Worm (Caenorhabditis elegans): ENCODE data around the gene try-10.

The try-10 gene

ce11 chrV:13000068-13000467, 13.0 kb downstream of the try-10 start (continued):
- TF ChIP-seq K12H6.12 (tag; optimal IDR thresholded peaks at IDR 0.05) (no peak), F49E8.2 (tag; optimal IDR thresholded peaks at IDR 0.05; ENCODE audit: insufficient read depth) (peak; percentile 87), bed-2 (GFP tag; IDR thresholded peaks at IDR 0.05) (no peak), xnd-1 (tag; optimal IDR thresholded peaks at IDR 0.05) (peak; percentile 92), athp-1 (tag; optimal IDR thresholded peaks at IDR 0.05) (no peak), egrh-3 (GFP tag; IDR thresholded peaks at IDR 0.05) (no peak), snpc-3.4 (tag; optimal IDR thresholded peaks at IDR 0.05) (peak; percentile 83), nhr-90 (tag; optimal IDR thresholded peaks at IDR 0.05) (no peak), pha-4 (tag; optimal IDR thresholded peaks at IDR 0.05) (no peak), sdz-38 (tag; optimal IDR thresholded peaks at IDR 0.05) (no peak), F33H1.4 (GFP tag; IDR thresholded peaks at IDR 0.05) (peak; percentile 92), mes-4 (tag; optimal IDR thresholded peaks at IDR 0.05) (no peak), nhr-120 (GFP tag; IDR thresholded peaks at IDR 0.05) (no peak), hrde-1 (tag; optimal IDR thresholded peaks at IDR 0.05; ENCODE audit: borderline replicate concordance) (no peak), attf-3 (GFP tag; conservative IDR thresholded peaks at IDR 0.05) (peak; percentile 34; the same call in 1 of the 2 replicates), nhr-179 (tag; optimal IDR thresholded peaks at IDR 0.05) (no peak), attf-6 (GFP tag; IDR thresholded peaks at IDR 0.05) (no peak), C17E4.6 (GFP tag; IDR thresholded peaks at IDR 0.05) (no peak), F57C9.4 (tag; optimal IDR thresholded peaks at IDR 0.05) (no peak), nhr-27 (tag; optimal IDR thresholded peaks at IDR 0.05) (no peak), rpc-1 (optimal IDR thresholded peaks at IDR 0.05) (no peak), rpc-1 (tag; optimal IDR thresholded peaks at IDR 0.05) (peak; percentile 4), madf-6 (GFP tag; IDR thresholded peaks at IDR 0.05) (peak; percentile 97), tbp1 (GFP tag; optimal IDR thresholded peaks at IDR 0.05) (no peak), T26A5.8 (tag; optimal IDR thresholded peaks at IDR 0.05) (no peak), snpc-4 (GFP tag; optimal IDR thresholded peaks at IDR 0.05) (no peak), snpc-4 (tag; optimal IDR thresholded peaks at IDR 0.05) (peak in 1 of 4 experiments; percentile 55), unc-130 (GFP tag; optimal IDR thresholded peaks at IDR 0.05) (peak; percentile 12), sptf-2 (GFP tag; optimal IDR thresholded peaks at IDR 0.05) (no peak), lin-54 (GFP tag; optimal IDR thresholded peaks at IDR 0.05) (no peak), aptf-3 (GFP tag; IDR thresholded peaks at IDR 0.05) (no peak), akir-1 (GFP tag; optimal IDR thresholded peaks at IDR 0.05) (no peak), Y53G8AR.9 (GFP tag; conservative IDR thresholded peaks at IDR 0.05) (no peak), madf-8 (GFP tag; conservative IDR thresholded peaks at IDR 0.05) (peak; percentile 95), atf-7 (tag; optimal IDR thresholded peaks at IDR 0.05) (no peak), tlf-1 (GFP tag; optimal IDR thresholded peaks at IDR 0.05) (peak; percentile 12), nfya-2 (GFP tag; IDR thresholded peaks at IDR 0.05) (no peak), snpc-1.3 (tag; optimal IDR thresholded peaks at IDR 0.05; ENCODE audit: insufficient read depth) (peak; percentile 65), hlh-12 (tag; optimal IDR thresholded peaks at IDR 0.05) (no peak), hmg-1.2 (GFP tag; IDR thresholded peaks at IDR 0.05) (peak; percentile 29; the same call in 1 of the 2 replicates), somi-1 (GFP tag; optimal IDR thresholded peaks at IDR 0.05) (no peak), F52B5.7 (tag; optimal IDR thresholded peaks at IDR 0.05) (no peak), sea-2 (GFP tag; IDR thresholded peaks at IDR 0.05) (no peak), F10E7.11 (tag; optimal IDR thresholded peaks at IDR 0.05) (no peak), ztf-3 (GFP tag; optimal IDR thresholded peaks at IDR 0.05) (no peak), mel-28 (tag; optimal IDR thresholded peaks at IDR 0.05; ENCODE audit: borderline replicate concordance) (no peak), ekl-4 (GFP tag; IDR thresholded peaks at IDR 0.05) (no peak), gei-17 (GFP tag; optimal IDR thresholded peaks at IDR 0.05) (no peak), unc-62 (GFP tag; optimal IDR thresholded peaks at IDR 0.05) (no peak), madf-10 (tag; optimal IDR thresholded peaks at IDR 0.05) (no peak)

Data from whole organism, young adult.